Fruit fly (Drosophila melanogaster) whole organism: ENCODE measurements around the gene CG33107.

Experiments used
- CG8478 ChIP-seq: fragments of >200 bp; optimal IDR thresholded peaks from 2 replicates; lab custom pipeline; 2018; ENCODE audit warnings: inconsistent platforms
- Dll ChIP-seq: fragments of >200 bp; optimal IDR thresholded peaks from 2 replicates; lab custom pipeline; 2017
- EcR ChIP-seq, 2 experiments: fragments of >200 bp; optimal IDR thresholded peaks; 2 replicates each; lab custom pipeline; 2017; ENCODE audit warnings: missing biosample characterization in 2 of 2, missing genetic modification characterization in 2 of 2, missing genetic modification reagents in 2 of 2
- pan ChIP-seq: fragments of >200 bp; optimal IDR thresholded peaks from 2 replicates; lab custom pipeline; 2017
- psq ChIP-seq: fragments of >200 bp; optimal IDR thresholded peaks from 2 replicates; lab custom pipeline; 2017
- usp ChIP-seq: fragments of >200 bp; optimal IDR thresholded peaks from 2 replicates; lab custom pipeline; 2017; ENCODE audit warnings: missing biosample characterization, missing genetic modification characterization, mixed read lengths

DNA sequence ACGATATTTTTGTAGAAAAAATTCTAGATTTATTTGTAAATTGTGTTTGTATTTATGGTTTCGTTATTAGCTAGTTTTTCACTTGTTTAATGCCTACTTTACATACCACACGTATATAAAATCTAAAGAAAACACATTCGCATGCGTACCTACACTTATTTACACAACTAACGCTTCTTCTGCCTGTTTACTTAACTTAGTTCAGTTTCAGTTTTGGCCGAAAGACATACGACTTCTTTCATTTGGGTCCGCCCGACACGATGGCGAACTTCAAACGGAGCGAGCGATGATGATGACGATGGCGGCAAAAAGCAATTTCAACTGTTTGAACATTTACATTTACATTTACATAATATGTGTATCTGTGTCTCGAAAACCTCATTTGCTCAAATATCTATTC, 26.1 kb downstream of the CG33107 start:
- TF ChIP-seq pan (lab: Kevin White, UChicago) (no peak), EcR (GFP tag; optimal IDR thresholded peaks at IDR 0.05; lab: Kevin White, UChicago) (no peak), Dll (lab: Kevin White, UChicago) (no peak), usp (GFP tag; lab: Kevin White, UChicago) (no peak), psq (lab: Kevin White, UChicago) (no peak), CG8478 (lab: Kevin White, UChicago) (no peak)
